Fruit fly (Drosophila melanogaster): ENCODE data around the gene Rbp9.

DNA sequence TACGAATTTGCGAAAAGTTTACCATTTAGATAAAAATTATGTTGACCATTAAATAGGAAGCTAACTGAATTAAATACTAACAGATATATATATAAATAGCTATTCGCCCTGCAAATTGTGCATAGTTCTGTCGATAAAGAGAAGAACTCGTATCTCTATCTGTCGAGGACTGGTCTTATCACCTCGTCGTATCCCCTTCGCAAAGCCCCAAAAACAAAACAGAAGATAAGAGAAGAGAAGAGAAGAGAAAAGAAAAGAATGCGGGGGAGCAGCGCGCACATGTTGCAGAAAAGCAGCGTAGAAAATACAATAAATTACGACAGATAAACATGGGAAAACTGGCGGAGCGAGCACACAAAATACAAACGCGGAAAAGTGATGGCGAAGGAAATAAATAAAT lies 18.9 kb upstream of the Rbp9 start:
- TF ChIP-seq CG34367 (tag; optimal IDR thresholded peaks at IDR 0.05) (no peak), Pif1B (GFP tag; optimal IDR thresholded peaks at IDR 0.05) (no peak)
